Worm (Caenorhabditis elegans) whole organism, L1 larva: ENCODE results near the gene lips-6.

Experiments used
- C34B4.2 ChIP-seq: sonication (generic microtip); optimal IDR thresholded peaks from 2 replicates; lab custom pipeline; 2017; ENCODE audit warnings: mild to moderate bottlenecking, missing genetic modification characterization, missing compliant biosample characterization
- blmp-1 ChIP-seq: fragments of 150-350 bp; optimal IDR thresholded peaks from 2 replicates; lab custom pipeline; 2014; ENCODE audit warnings: missing biosample characterization, missing genetic modification characterization
- dsc-1 ChIP-seq: sonication (generic microtip); optimal IDR thresholded peaks from 2 replicates; lab custom pipeline; 2016; ENCODE audit warnings: mild to moderate bottlenecking, missing genetic modification characterization, missing compliant biosample characterization
- egl-13 ChIP-seq: sonication (generic microtip); optimal IDR thresholded peaks from 2 replicates; lab custom pipeline; 2016; ENCODE audit warnings: missing genotype, missing genetic modification reagents, missing genetic modification characterization, missing compliant biosample characterization
- elt-3 ChIP-seq, 6 experiments: fragments of 150-350 bp in 1 of 6; sonication (generic microtip); optimal IDR thresholded peaks; 2 replicates each; lab custom pipeline; 2017 to 2018; ENCODE audit warnings: missing biosample characterization in 6 of 6, missing genetic modification characterization in 6 of 6, inconsistent platforms in 1 of 6
- fkh-8 ChIP-seq: sonication (generic microtip); optimal IDR thresholded peaks from 2 replicates; lab custom pipeline; 2016; ENCODE audit warnings: mild to moderate bottlenecking, missing genetic modification characterization, missing compliant biosample characterization
- fos-1 ChIP-seq: fragments of 150-350 bp; optimal IDR thresholded peaks from 2 replicates; lab custom pipeline; 2014; ENCODE audit warnings: missing biosample characterization, missing genetic modification characterization
- lin-15B ChIP-seq: fragments of 150-350 bp; sonication (generic microtip); optimal IDR thresholded peaks from 3 replicates; lab custom pipeline; 2014; ENCODE audit warnings: missing biosample characterization, missing genetic modification characterization
- nhr-11 ChIP-seq: fragments of 150-350 bp; optimal IDR thresholded peaks from 2 replicates; lab custom pipeline; 2014; ENCODE audit warnings: missing biosample characterization, missing genetic modification characterization
- nhr-12 ChIP-seq: sonication (generic microtip); optimal IDR thresholded peaks from 2 replicates; lab custom pipeline; 2017; ENCODE audit warnings: missing biosample characterization, missing genetic modification characterization
- nhr-28 ChIP-seq: fragments of 150-350 bp; optimal IDR thresholded peaks from 2 replicates; lab custom pipeline; 2014; ENCODE audit warnings: missing biosample characterization, missing genetic modification characterization
- nhr-47 ChIP-seq: sonication (generic microtip); optimal IDR thresholded peaks from 2 replicates; lab custom pipeline; 2016; ENCODE audit warnings: mild to moderate bottlenecking, missing genetic modification characterization, moderate library complexity, missing compliant biosample characterization
- pag-3 ChIP-seq: sonication (generic microtip); optimal IDR thresholded peaks from 2 replicates; lab custom pipeline; 2017; ENCODE audit warnings: missing genetic modification characterization, mild to moderate bottlenecking, missing compliant biosample characterization, antibody characterized with exemption, borderline replicate concordance; ENCODE audit not compliant: insufficient read depth
- rnt-1 ChIP-seq: sonication (generic microtip); optimal IDR thresholded peaks from 2 replicates; lab custom pipeline; 2016; ENCODE audit warnings: mild to moderate bottlenecking, missing genetic modification characterization, moderate library complexity, missing compliant biosample characterization
- snpc-4 ChIP-seq: fragments of 150-350 bp; optimal IDR thresholded peaks from 2 replicates; lab custom pipeline; 2014; ENCODE audit warnings: missing biosample characterization, missing genetic modification characterization
- swsn-7 ChIP-seq: sonication (generic microtip); optimal IDR thresholded peaks from 2 replicates; lab custom pipeline; 2016; ENCODE audit warnings: missing genetic modification characterization, missing compliant biosample characterization
- tlp-1 ChIP-seq: fragments of 150-350 bp; optimal IDR thresholded peaks from 2 replicates; lab custom pipeline; 2014; ENCODE audit warnings: missing biosample characterization, missing genetic modification characterization
- unc-98 ChIP-seq: fragments of 200-800 bp; sonication (Bioruptor generic); IDR thresholded peaks from 2 replicates; pipeline ENCODE4 v1.3.6; 2022; ENCODE audit warnings: missing genetic modification characterization, missing compliant biosample characterization
- zag-1 ChIP-seq: fragments of 150-350 bp; optimal IDR thresholded peaks from 2 replicates; lab custom pipeline; 2014; ENCODE audit warnings: missing biosample characterization, missing genetic modification characterization
- ztf-11 ChIP-seq, 2 experiments: sonication (generic microtip); optimal IDR thresholded peaks; 2 replicates each; lab custom pipeline; 2016 to 2017; ENCODE audit warnings: missing genetic modification characterization in 2 of 2, missing biosample characterization in 1 of 2, missing compliant biosample characterization in 1 of 2
- ztf-4 ChIP-seq: fragments of 150-350 bp; optimal IDR thresholded peaks from 2 replicates; lab custom pipeline; 2014; ENCODE audit warnings: missing biosample characterization, missing genetic modification characterization

Gene lips-6

DNA sequence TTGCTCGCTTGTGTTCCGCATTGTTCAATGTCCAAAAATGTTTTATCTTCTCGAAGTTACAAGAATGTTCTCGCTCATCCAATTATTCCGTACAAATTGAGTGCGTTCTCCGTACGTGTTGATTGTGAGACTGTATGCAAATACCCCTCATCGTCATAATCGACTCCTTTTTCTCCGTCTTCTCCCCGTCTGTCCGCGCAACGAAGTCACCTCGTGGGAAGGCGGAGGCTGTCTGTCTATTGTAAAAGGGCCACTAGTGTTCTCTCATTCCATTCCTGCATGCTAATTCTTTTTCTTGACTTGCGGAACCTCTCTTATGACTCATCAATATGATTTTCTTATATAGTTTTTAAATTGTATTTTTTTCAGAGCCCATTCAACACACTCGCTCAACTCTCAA is 45.3 kb downstream of the lips-6 start, which contains the start of gene ZK829.9:
ZK829.9 (plus strand) TSS at position 364 of the 400 bp plus-strand sequence.
- TF ChIP-seq ztf-11 (tag; optimal IDR thresholded peaks at IDR 0.05; lab: Kevin White, UChicago) = no peak
- TF ChIP-seq blmp-1 = no peak
- no peak for TF ChIP-seq zag-1
- no peak for TF ChIP-seq egl-13 (tag; lab: Kevin White, UChicago)
- no peak for TF ChIP-seq lin-15B (tag; lab: Kevin White, UChicago)
- no peak for TF ChIP-seq C34B4.2 (tag; lab: Kevin White, UChicago)
- no peak for TF ChIP-seq nhr-12 (tag; lab: Kevin White, UChicago)
- no peak for TF ChIP-seq nhr-47 (tag; lab: Kevin White, UChicago)
- TF ChIP-seq dsc-1 (tag; lab: Kevin White, UChicago) = no peak
- no peak for TF ChIP-seq elt-3 (tag; optimal IDR thresholded peaks at IDR 0.05; lab: Kevin White, UChicago)
- TF ChIP-seq pag-3 (tag; lab: Kevin White, UChicago) = no peak
- TF ChIP-seq tlp-1 (tag; lab: Kevin White, UChicago) = no peak
- no peak for TF ChIP-seq unc-98 (GFP tag; lab: Robert Waterston, UW)
- TF ChIP-seq nhr-28 (tag; lab: Kevin White, UChicago) = no peak
- TF ChIP-seq fos-1 (tag; lab: Kevin White, UChicago) = no peak
- TF ChIP-seq swsn-7 (tag; lab: Kevin White, UChicago) = no peak
- TF ChIP-seq ztf-4 (tag; lab: Kevin White, UChicago) = no peak
- TF ChIP-seq, all 84 proteins: peak for 0

DNA sequence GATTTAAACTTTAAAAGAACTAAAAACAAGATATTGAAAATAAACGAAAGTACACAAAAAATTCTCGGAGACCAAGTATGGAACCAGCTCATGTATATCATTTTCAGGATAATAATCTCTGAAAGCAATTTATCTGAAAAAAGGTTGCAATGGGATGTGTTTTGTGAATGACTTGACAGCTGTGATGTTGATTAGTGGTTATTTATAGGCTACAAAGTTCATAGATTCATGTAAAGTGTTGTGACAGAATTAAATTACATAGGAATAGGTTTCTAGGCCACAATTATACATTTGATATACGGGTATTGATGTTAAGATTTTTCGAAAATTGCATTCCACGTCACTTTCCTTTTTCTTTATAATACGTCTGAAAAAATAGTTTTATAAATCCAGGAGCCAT is 50.2 kb downstream of the lips-6 start, which contains the start of gene srj-1:
srj-1 (minus strand) TSS at position 101 of the 400 bp plus-strand sequence.
- TF ChIP-seq nhr-11 (tag; lab: Kevin White, UChicago) = peak; percentile 1
- no peak for TF ChIP-seq snpc-4 (tag; lab: Kevin White, UChicago)
- no peak for TF ChIP-seq rnt-1 (tag; lab: Kevin White, UChicago)
- TF ChIP-seq fkh-8 (tag; lab: Kevin White, UChicago) = peak; percentile 21
